Worm (Caenorhabditis elegans) whole organism, early embryonic: ENCODE results near the gene F58F6.6.
"Not testable (repeated sequence)": the region's sequence is repeated elsewhere in the genome, so short reads cannot be mapped to it uniquely, and the experiment has no call there.

ENCODE experiments used
- aly-1 ChIP-seq: sonication (generic microtip); optimal IDR thresholded peaks from 2 replicates; lab custom pipeline; 2016; ENCODE audit warnings: missing genetic modification characterization, missing compliant biosample characterization
- ama-1 ChIP-seq: fragments of 150-350 bp; optimal IDR thresholded peaks from 2 replicates; lab custom pipeline; 2014
- ceh-13 ChIP-seq: fragments of 200-800 bp; sonication (Bioruptor generic); optimal IDR thresholded peaks from 2 replicates; lab custom pipeline; 2018; ENCODE audit warnings: mild to moderate bottlenecking, missing genetic modification characterization, missing compliant biosample characterization
- ets-7 ChIP-seq: sonication (generic microtip); optimal IDR thresholded peaks from 2 replicates; lab custom pipeline; 2016; ENCODE audit warnings: missing genotype, missing genetic modification characterization, missing compliant biosample characterization
- flt-1 ChIP-seq: fragments of 200-800 bp; sonication (Bioruptor generic); IDR thresholded peaks from 2 replicates; pipeline ENCODE4 v1.3.6; 2022; ENCODE audit warnings: missing genetic modification characterization, missing compliant biosample characterization
- hmbx-1 ChIP-seq: sonication (generic microtip); optimal IDR thresholded peaks from 2 replicates; lab custom pipeline; 2016; ENCODE audit warnings: mild to moderate bottlenecking, missing genetic modification characterization, missing compliant biosample characterization
- hmg-4 ChIP-seq: fragments of 200-800 bp; sonication (Bioruptor generic); optimal IDR thresholded peaks from 2 replicates; lab custom pipeline; 2018; ENCODE audit warnings: mild to moderate bottlenecking, missing genetic modification characterization, missing compliant biosample characterization
- hnd-1 ChIP-seq: sonication (generic microtip); optimal IDR thresholded peaks from 2 replicates; lab custom pipeline; 2016; ENCODE audit warnings: missing genetic modification characterization, missing compliant biosample characterization
- scrt-1 ChIP-seq: fragments of 200-800 bp; sonication (Bioruptor generic); IDR thresholded peaks from 2 replicates; pipeline ENCODE4 v1.3.6; 2022; ENCODE audit warnings: missing genetic modification characterization, missing compliant biosample characterization
- tbx-37 ChIP-seq: fragments of 200-800 bp; sonication (Bioruptor generic); conservative IDR thresholded peaks from 2 replicates; pipeline ENCODE4 v1.3.6; 2022; ENCODE audit warnings: missing genetic modification reagents, missing genetic modification characterization, missing compliant biosample characterization
- tra-4 ChIP-seq: sonication (generic microtip); optimal IDR thresholded peaks from 2 replicates; lab custom pipeline; 2017; ENCODE audit warnings: missing genetic modification characterization, missing compliant biosample characterization

DNA sequence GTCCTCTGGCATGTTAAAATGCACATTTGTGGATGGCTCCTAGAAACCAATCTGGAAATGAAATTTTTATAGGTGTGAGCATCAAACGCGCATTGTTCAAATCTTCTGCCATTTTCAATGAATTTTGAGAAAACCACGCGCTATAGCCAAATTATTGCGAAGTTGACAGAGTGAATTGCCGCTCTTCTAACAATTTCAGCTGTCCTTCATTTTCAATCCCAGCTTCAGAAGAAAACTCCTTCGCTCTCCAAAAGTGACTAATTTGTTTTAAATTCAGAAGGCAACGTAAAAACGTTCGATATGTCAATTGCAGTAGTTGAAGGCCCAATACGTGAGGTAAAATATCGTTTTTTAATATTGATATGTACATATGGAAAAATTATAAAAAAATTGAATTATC lies 2.5 kb downstream of the F58F6.6 start, which contains the start of gene F58F6.5:
- not testable (repeated sequence) for TF ChIP-seq tbx-37 (GFP tag; lab: Robert Waterston, UW); scrt-1 (GFP tag; lab: Robert Waterston, UW); flt-1 (GFP tag; lab: Robert Waterston, UW); ets-7 (tag; lab: Kevin White, UChicago); ama-1 (lab: Kevin White, UChicago); ceh-13; hnd-1 (tag; lab: Kevin White, UChicago); hmbx-1 (tag; lab: Kevin White, UChicago); tra-4 (tag; lab: Kevin White, UChicago); aly-1; hmg-4 (GFP tag; lab: Kevin White, UChicago)
